Fruit fly (Drosophila melanogaster) whole organism, embryonic: ENCODE measurements around the gene CG16953.

Experiments used
- Antp ChIP-seq: fragments of 200-800 bp; sonication (Bioruptor generic); optimal IDR thresholded peaks from 3 replicates; lab custom pipeline; 2016; ENCODE audit warnings: missing biosample characterization, missing genetic modification characterization
- CG11456 ChIP-seq: fragments of 200-800 bp; sonication (Bioruptor generic); IDR thresholded peaks from 3 replicates; pipeline ENCODE4 v1.3.6; 2022; ENCODE audit warnings: missing biosample characterization, missing genetic modification characterization
- CG12071 ChIP-seq: fragments of 200-800 bp; sonication (Bioruptor generic); optimal IDR thresholded peaks from 3 replicates; lab custom pipeline; 2018; ENCODE audit warnings: missing biosample characterization, mild to moderate bottlenecking, missing genetic modification characterization
- CG12219 ChIP-seq: fragments of 200-800 bp; sonication (Bioruptor generic); optimal IDR thresholded peaks from 3 replicates; lab custom pipeline; 2018; ENCODE audit warnings: missing biosample characterization, mild to moderate bottlenecking, missing genetic modification characterization
- CG13775 ChIP-seq: fragments of 200-800 bp; sonication (Bioruptor generic); optimal IDR thresholded peaks from 3 replicates; lab custom pipeline; 2017; ENCODE audit warnings: missing biosample characterization, mild to moderate bottlenecking, missing genetic modification characterization
- CG13894 ChIP-seq: fragments of 200-800 bp; sonication (Bioruptor generic); optimal IDR thresholded peaks from 3 replicates; lab custom pipeline; 2018; ENCODE audit warnings: missing biosample characterization, mild to moderate bottlenecking, missing genetic modification characterization, moderate library complexity
- CG14860 ChIP-seq: fragments of 200-800 bp; sonication (Bioruptor generic); IDR thresholded peaks from 3 replicates; pipeline ENCODE4 v1.3.6; 2022; ENCODE audit warnings: missing biosample characterization, missing genetic modification characterization; ENCODE audit not compliant: partially characterized antibody
- CG14965 ChIP-seq: fragments of 200-800 bp; sonication (Bioruptor generic); optimal IDR thresholded peaks from 2 replicates; lab custom pipeline; 2016; ENCODE audit warnings: missing biosample characterization, missing genetic modification characterization, borderline replicate concordance
- CG15696 ChIP-seq: fragments of 200-800 bp; sonication (Bioruptor generic); optimal IDR thresholded peaks from 2 replicates; lab custom pipeline; 2019; ENCODE audit warnings: missing biosample characterization, mild to moderate bottlenecking, missing genetic modification characterization, moderate library complexity
- CG17186 ChIP-seq: fragments of 200-800 bp; sonication (Bioruptor generic); optimal IDR thresholded peaks from 3 replicates; lab custom pipeline; 2017; ENCODE audit warnings: missing biosample characterization, missing genetic modification reagents, missing genetic modification characterization
- CG17802 ChIP-seq: fragments of 200-800 bp; sonication (Bioruptor generic); optimal IDR thresholded peaks from 2 replicates; lab custom pipeline; 2018; ENCODE audit warnings: missing biosample characterization, mild to moderate bottlenecking, missing genetic modification characterization, moderate library complexity
- CG18619 ChIP-seq: fragments of 200-800 bp; sonication (Bioruptor generic); optimal IDR thresholded peaks from 3 replicates; lab custom pipeline; 2017; ENCODE audit warnings: missing biosample characterization, mild to moderate bottlenecking, missing genetic modification characterization
- CG2129 ChIP-seq: fragments of 200-800 bp; sonication (Bioruptor generic); IDR thresholded peaks from 2 replicates; pipeline ENCODE4 v1.3.6; 2022; ENCODE audit warnings: missing biosample characterization, missing genetic modification characterization; ENCODE audit not compliant: partially characterized antibody
- CG2712 ChIP-seq: fragments of 200-800 bp; optimal IDR thresholded peaks from 3 replicates; lab custom pipeline; 2019; ENCODE audit warnings: missing biosample characterization, mild to moderate bottlenecking, missing genetic modification characterization, moderate library complexity
- CG33213 ChIP-seq: fragments of 200-800 bp; sonication (Bioruptor generic); optimal IDR thresholded peaks from 3 replicates; lab custom pipeline; 2016; ENCODE audit warnings: missing biosample characterization, missing genetic modification characterization
- CG5953 ChIP-seq: fragments of 200-800 bp; sonication (Bioruptor generic); IDR thresholded peaks from 2 replicates; pipeline ENCODE4 v1.3.6; 2022; ENCODE audit warnings: missing biosample characterization, missing genetic modification characterization
- CG7271 ChIP-seq: fragments of 200-800 bp; sonication (Bioruptor generic); optimal IDR thresholded peaks from 2 replicates; lab custom pipeline; 2018; ENCODE audit warnings: missing biosample characterization, mild to moderate bottlenecking, missing genetic modification characterization, moderate library complexity
- CG7745 ChIP-seq: fragments of 200-800 bp; sonication (Bioruptor generic); optimal IDR thresholded peaks from 2 replicates; lab custom pipeline; 2018; ENCODE audit warnings: missing biosample characterization, mild to moderate bottlenecking, missing genetic modification characterization, moderate library complexity
- CG7839 ChIP-seq: fragments of 200-800 bp; sonication (Bioruptor generic); optimal IDR thresholded peaks from 3 replicates; lab custom pipeline; 2018; ENCODE audit warnings: missing biosample characterization, mild to moderate bottlenecking, missing genetic modification characterization, moderate library complexity
- CG8281 ChIP-seq: fragments of 200-800 bp; sonication (Bioruptor generic); optimal IDR thresholded peaks from 2 replicates; lab custom pipeline; 2018; ENCODE audit warnings: missing biosample characterization, mild to moderate bottlenecking, missing genetic modification characterization, moderate library complexity
- CG8765 ChIP-seq: fragments of 200-800 bp; sonication (Bioruptor generic); IDR thresholded peaks from 2 replicates; pipeline ENCODE4 v1.3.6; 2022; ENCODE audit warnings: missing biosample characterization, missing genetic modification characterization
- CG9437 ChIP-seq: fragments of 200-800 bp; sonication (Bioruptor generic); optimal IDR thresholded peaks from 2 replicates; lab custom pipeline; 2018; ENCODE audit warnings: missing biosample characterization, mild to moderate bottlenecking, missing genetic modification characterization
- CTCF ChIP-seq: fragments of 200-800 bp; sonication (Bioruptor generic); optimal IDR thresholded peaks from 2 replicates; lab custom pipeline; 2017; ENCODE audit warnings: missing biosample characterization, mild to moderate bottlenecking, missing genetic modification characterization, moderate library complexity
- Chrac-16 ChIP-seq: fragments of 200-800 bp; sonication (Bioruptor generic); optimal IDR thresholded peaks from 3 replicates; lab custom pipeline; 2016; ENCODE audit warnings: missing biosample characterization, missing genetic modification characterization
- Dbx ChIP-seq: fragments of 200-800 bp; sonication (Bioruptor generic); IDR thresholded peaks from 3 replicates; pipeline ENCODE4 v1.3.6; 2022; ENCODE audit warnings: missing biosample characterization, missing genetic modification characterization
- Dek ChIP-seq: fragments of 200-800 bp; sonication (Bioruptor generic); optimal IDR thresholded peaks from 3 replicates; lab custom pipeline; 2019; ENCODE audit warnings: missing biosample characterization, mild to moderate bottlenecking, missing genetic modification characterization, moderate library complexity
- Doc3 ChIP-seq: fragments of 200-800 bp; sonication (Bioruptor generic); IDR thresholded peaks from 3 replicates; pipeline ENCODE4 v1.3.6; 2022; ENCODE audit warnings: missing biosample characterization, missing genetic modification characterization; ENCODE audit not compliant: partially characterized antibody
- Drgx ChIP-seq: fragments of 200-800 bp; sonication (Bioruptor generic); IDR thresholded peaks from 2 replicates; pipeline ENCODE4 v1.3.6; 2022; ENCODE audit warnings: missing biosample characterization, missing genetic modification characterization
- Kr ChIP-seq: fragments of 200-800 bp; sonication (Bioruptor generic); optimal IDR thresholded peaks from 2 replicates; lab custom pipeline; 2017; ENCODE audit warnings: missing biosample characterization, mild to moderate bottlenecking, missing genetic modification characterization
- Lhr ChIP-seq: fragments of 200-800 bp; sonication (Bioruptor generic); optimal IDR thresholded peaks from 3 replicates; lab custom pipeline; 2017; ENCODE audit warnings: mild to moderate bottlenecking, missing biosample characterization, missing genetic modification reagents, missing genetic modification characterization
- Oaz ChIP-seq: fragments of 200-800 bp; sonication (Bioruptor generic); IDR thresholded peaks from 2 replicates; pipeline ENCODE4 v1.3.6; 2022; ENCODE audit warnings: missing biosample characterization, missing genetic modification characterization
- Poxn ChIP-seq: fragments of 200-800 bp; sonication (Bioruptor generic); IDR thresholded peaks from 2 replicates; pipeline ENCODE4 v1.3.6; 2022; ENCODE audit warnings: missing biosample characterization, missing genetic modification characterization
- Rfx ChIP-seq: fragments of 200-800 bp; sonication (Bioruptor generic); IDR thresholded peaks from 2 replicates; pipeline ENCODE4 v1.3.6; 2022; ENCODE audit warnings: missing biosample characterization, missing genetic modification characterization
- Six4 ChIP-seq: fragments of 200-800 bp; sonication (Bioruptor generic); optimal IDR thresholded peaks from 2 replicates; lab custom pipeline; 2016; ENCODE audit warnings: missing biosample characterization, missing genetic modification characterization
- Sox100B ChIP-seq: fragments of 200-800 bp; sonication (Bioruptor generic); optimal IDR thresholded peaks from 3 replicates; lab custom pipeline; 2018; ENCODE audit warnings: missing biosample characterization, mild to moderate bottlenecking, missing genetic modification characterization
- ara ChIP-seq: fragments of 200-800 bp; sonication (Bioruptor generic); IDR thresholded peaks from 2 replicates; pipeline ENCODE4 v1.3.6; 2022; ENCODE audit warnings: missing biosample characterization, missing genetic modification characterization
- ash1 ChIP-seq: fragments of 200-800 bp; sonication (Bioruptor generic); optimal IDR thresholded peaks from 2 replicates; lab custom pipeline; 2018; ENCODE audit warnings: missing biosample characterization, mild to moderate bottlenecking, missing genetic modification characterization
- bsh ChIP-seq, 2 experiments: fragments of 200-800 bp; sonication (Bioruptor generic); optimal IDR thresholded peaks; 2 replicates each; lab custom pipeline; 2017 to 2018; ENCODE audit warnings: mild to moderate bottlenecking in 2 of 2, missing biosample characterization in 2 of 2, missing genetic modification characterization in 2 of 2, moderate library complexity in 1 of 2
- exex ChIP-seq: fragments of 200-800 bp; sonication (Bioruptor generic); optimal IDR thresholded peaks from 4 replicates; lab custom pipeline; 2018; ENCODE audit warnings: missing biosample characterization, mild to moderate bottlenecking, missing genetic modification characterization, moderate library complexity
- gsb ChIP-seq: fragments of 200-800 bp; sonication (Bioruptor generic); IDR thresholded peaks from 2 replicates; pipeline ENCODE4 v1.3.6; 2022; ENCODE audit warnings: missing biosample characterization, missing genetic modification characterization
- her ChIP-seq: fragments of 200-800 bp; sonication (Bioruptor generic); optimal IDR thresholded peaks from 2 replicates; lab custom pipeline; 2016; ENCODE audit warnings: missing biosample characterization, missing genetic modification characterization
- nau ChIP-seq: fragments of 200-800 bp; sonication (Bioruptor generic); optimal IDR thresholded peaks from 3 replicates; lab custom pipeline; 2017; ENCODE audit warnings: missing biosample characterization, mild to moderate bottlenecking, missing genetic modification characterization, missing genetic modification reagents
- nmo ChIP-seq: fragments of 200-800 bp; sonication (Bioruptor generic); optimal IDR thresholded peaks from 2 replicates; lab custom pipeline; 2018; ENCODE audit warnings: missing biosample characterization, mild to moderate bottlenecking, missing genetic modification characterization, moderate library complexity
- org-1 ChIP-seq: fragments of 200-800 bp; sonication (Bioruptor generic); optimal IDR thresholded peaks from 2 replicates; lab custom pipeline; 2017; ENCODE audit warnings: missing biosample characterization, missing genetic modification characterization
- run ChIP-seq: fragments of 200-800 bp; sonication (Bioruptor generic); optimal IDR thresholded peaks from 3 replicates; lab custom pipeline; 2018; ENCODE audit warnings: missing biosample characterization, mild to moderate bottlenecking, missing genetic modification characterization
- salm ChIP-seq: fragments of 200-800 bp; sonication (Bioruptor generic); optimal IDR thresholded peaks from 2 replicates; lab custom pipeline; 2018; ENCODE audit warnings: missing biosample characterization, mild to moderate bottlenecking, missing genetic modification characterization
- sd ChIP-seq: fragments of 200-800 bp; sonication (Bioruptor generic); optimal IDR thresholded peaks from 3 replicates; lab custom pipeline; 2018; ENCODE audit warnings: missing biosample characterization, mild to moderate bottlenecking, missing genetic modification characterization, moderate library complexity
- seq ChIP-seq: fragments of 200-800 bp; sonication (Bioruptor generic); IDR thresholded peaks from 2 replicates; pipeline ENCODE4 v1.3.6; 2022; ENCODE audit warnings: missing biosample characterization, missing genetic modification characterization
- sim ChIP-seq: fragments of 200-800 bp; sonication (Bioruptor generic); IDR thresholded peaks from 2 replicates; pipeline ENCODE4 v1.3.6; 2022; ENCODE audit warnings: missing biosample characterization, missing genetic modification characterization
- unpg ChIP-seq: fragments of 200-800 bp; sonication (Bioruptor generic); optimal IDR thresholded peaks from 3 replicates; lab custom pipeline; 2018; ENCODE audit warnings: missing biosample characterization, mild to moderate bottlenecking, missing genetic modification characterization, moderate library complexity
- vfl ChIP-seq: fragments of 200-800 bp; sonication (Bioruptor generic); optimal IDR thresholded peaks from 2 replicates; lab custom pipeline; 2016; ENCODE audit warnings: missing biosample characterization, missing genetic modification characterization
- zf30C ChIP-seq: fragments of 200-800 bp; sonication (Bioruptor generic); optimal IDR thresholded peaks from 3 replicates; lab custom pipeline; 2018; ENCODE audit warnings: missing biosample characterization, mild to moderate bottlenecking, missing genetic modification characterization

The CG16953 gene

dm6 chr3R:20558106-20558489, 27.5 kb downstream of the CG16953 start (continued):
- TF ChIP-seq unpg (GFP tag; lab: Kevin White, UChicago) (no peak), nmo (GFP tag; lab: Kevin White, UChicago) (no peak), CG14965 (GFP tag; lab: Kevin White, UChicago) (no peak), CTCF (GFP tag; lab: Kevin White, UChicago) (no peak), Chrac-16 (no peak), CG15696 (tag; lab: Kevin White, UChicago) (no peak), seq (GFP tag; lab: Robert Waterston, UW) (no peak), CG18619 (no peak), Dbx (0 out of 3 replicates have a peak, but pooled peaks have one; percentile 27), Oaz (GFP tag; lab: Robert Waterston, UW) (no peak), CG7745 (tag; lab: Kevin White, UChicago) (no peak), CG7271 (tag; lab: Kevin White, UChicago) (no peak), CG11456 (GFP tag; lab: Robert Waterston, UW) (peak; percentile 62; the same call in 2 of the 3 replicates), sd (no peak), CG2129 (GFP tag; lab: Robert Waterston, UW) (peak; percentile 48), Drgx (no peak), CG5953 (GFP tag; lab: Robert Waterston, UW) (0 out of 2 replicates have a peak, but pooled peaks have one; percentile 22), Kr (GFP tag; lab: Kevin White, UChicago) (no peak), CG13894 (tag; lab: Kevin White, UChicago) (no peak), sim (no peak), salm (no peak), her (GFP tag; lab: Kevin White, UChicago) (no peak), CG14860 (GFP tag; lab: Robert Waterston, UW) (no peak), exex (tag; lab: Kevin White, UChicago) (no peak), Sox100B (GFP tag; lab: Kevin White, UChicago) (peak; percentile 19), run (no peak), Doc3 (GFP tag; lab: Robert Waterston, UW) (peak; percentile 53), CG17802 (tag; lab: Kevin White, UChicago) (no peak), ash1 (GFP tag; lab: Kevin White, UChicago) (no peak), nau (GFP tag; lab: Kevin White, UChicago) (no peak), zf30C (GFP tag; lab: Kevin White, UChicago) (no peak), CG9437 (GFP tag; lab: Kevin White, UChicago) (peak; percentile 13), Antp (GFP tag; lab: Kevin White, UChicago) (no peak), bsh (GFP tag; optimal IDR thresholded peaks at IDR 0.05; lab: Kevin White, UChicago) (no peak), CG7839 (tag; lab: Kevin White, UChicago) (no peak), Rfx (GFP tag; lab: Robert Waterston, UW) (peak; percentile 71), ara (no peak), Dek (tag; lab: Kevin White, UChicago) (no peak), CG17186 (no peak), CG12219 (GFP tag; lab: Kevin White, UChicago) (no peak), Poxn (no peak), CG8765 (GFP tag; lab: Robert Waterston, UW) (peak; percentile 17; the same call in 1 of the 2 replicates), CG8281 (no peak), Lhr (no peak), CG33213 (peak; percentile 18), CG13775 (GFP tag; lab: Kevin White, UChicago) (no peak), CG2712 (tag; lab: Kevin White, UChicago) (no peak), gsb (no peak), vfl (GFP tag; lab: Kevin White, UChicago) (no peak), Six4 (GFP tag; lab: Kevin White, UChicago) (no peak), org-1 (GFP tag; lab: Kevin White, UChicago) (no peak), CG12071 (GFP tag; lab: Kevin White, UChicago) (no peak)
